Worm (Caenorhabditis elegans) whole organism, mixed stage, embryonic: ENCODE measurements around the gene C44B11.1.

Source experiments
- M03D4.4 ChIP-seq: sonication (generic microtip); optimal IDR thresholded peaks from 2 replicates; lab custom pipeline; 2017; ENCODE audit warnings: mild to moderate bottlenecking, missing genetic modification characterization, missing compliant biosample characterization
- bed-3 ChIP-seq: fragments of 200-800 bp; sonication (Bioruptor generic); optimal IDR thresholded peaks from 3 replicates; lab custom pipeline; 2018; ENCODE audit warnings: mild to moderate bottlenecking, missing genetic modification characterization, moderate library complexity, missing compliant biosample characterization
- blmp-1 ChIP-seq: fragments of 150-350 bp; optimal IDR thresholded peaks from 2 replicates; lab custom pipeline; 2014; ENCODE audit warnings: missing biosample characterization, missing genetic modification characterization
- ceh-39 ChIP-seq: fragments of 150-350 bp; optimal IDR thresholded peaks from 2 replicates; lab custom pipeline; 2014; ENCODE audit warnings: missing biosample characterization, missing genetic modification characterization
- ceh-43 ChIP-seq: fragments of 200-800 bp; sonication (Bioruptor generic); optimal IDR thresholded peaks from 2 replicates; lab custom pipeline; 2018; ENCODE audit warnings: mild to moderate bottlenecking, missing genetic modification characterization, moderate library complexity, missing compliant biosample characterization
- ceh-83 ChIP-seq: fragments of 200-800 bp; sonication (Bioruptor generic); optimal IDR thresholded peaks from 2 replicates; lab custom pipeline; 2018; ENCODE audit warnings: mild to moderate bottlenecking, missing genetic modification characterization, missing compliant biosample characterization
- ces-1 ChIP-seq: fragments of 150-350 bp; optimal IDR thresholded peaks from 2 replicates; lab custom pipeline; 2014; ENCODE audit warnings: missing biosample characterization, missing genetic modification reagents, missing genetic modification characterization
- cnd-1 ChIP-seq: fragments of 200-800 bp; sonication (Bioruptor generic); optimal IDR thresholded peaks from 2 replicates; lab custom pipeline; 2018; ENCODE audit warnings: mild to moderate bottlenecking, missing genetic modification characterization, missing compliant biosample characterization
- drap-1 ChIP-seq: fragments of 200-800 bp; sonication (Bioruptor generic); optimal IDR thresholded peaks from 3 replicates; lab custom pipeline; 2018; ENCODE audit warnings: mild to moderate bottlenecking, missing genetic modification characterization, missing compliant biosample characterization
- elt-1 ChIP-seq: sonication (generic microtip); optimal IDR thresholded peaks from 2 replicates; lab custom pipeline; 2017; ENCODE audit warnings: missing genetic modification characterization, mild to moderate bottlenecking, missing compliant biosample characterization, antibody characterized with exemption, moderate library complexity, borderline replicate concordance; ENCODE audit not compliant: insufficient read depth
- flh-1 ChIP-seq: fragments of 200-800 bp; sonication (Bioruptor generic); optimal IDR thresholded peaks from 2 replicates; lab custom pipeline; 2018; ENCODE audit warnings: mild to moderate bottlenecking, missing genetic modification characterization, moderate library complexity, missing compliant biosample characterization
- ham-2 ChIP-seq: fragments of 200-800 bp; sonication (Bioruptor generic); optimal IDR thresholded peaks from 2 replicates; lab custom pipeline; 2018; ENCODE audit warnings: mild to moderate bottlenecking, missing genetic modification characterization, missing compliant biosample characterization
- hlh-1 ChIP-seq: fragments of 150-350 bp; optimal IDR thresholded peaks from 2 replicates; lab custom pipeline; 2014; ENCODE audit warnings: missing biosample characterization, missing genetic modification reagents, missing genetic modification characterization
- lin-13 ChIP-seq: fragments of 150-350 bp; optimal IDR thresholded peaks from 2 replicates; lab custom pipeline; 2014; ENCODE audit warnings: missing biosample characterization, missing genetic modification characterization
- lin-32 ChIP-seq: fragments of 200-800 bp; sonication (Bioruptor generic); optimal IDR thresholded peaks from 2 replicates; lab custom pipeline; 2018; ENCODE audit warnings: mild to moderate bottlenecking, missing genetic modification characterization, missing compliant biosample characterization
- lsy-2 ChIP-seq: fragments of 150-350 bp; optimal IDR thresholded peaks from 2 replicates; lab custom pipeline; 2014; ENCODE audit warnings: missing biosample characterization, missing genetic modification characterization
- mab-5 ChIP-seq: fragments of 150-350 bp; optimal IDR thresholded peaks from 2 replicates; lab custom pipeline; 2014; ENCODE audit warnings: missing biosample characterization, missing genetic modification characterization
- mep-1 ChIP-seq: fragments of 150-350 bp; optimal IDR thresholded peaks from 2 replicates; lab custom pipeline; 2017; ENCODE audit warnings: missing biosample characterization, missing genetic modification reagents, missing genetic modification characterization, inconsistent platforms
- mls-2 ChIP-seq: sonication (generic microtip); optimal IDR thresholded peaks from 2 replicates; lab custom pipeline; 2016; ENCODE audit warnings: mild to moderate bottlenecking, missing genetic modification characterization, moderate library complexity, missing compliant biosample characterization
- nhr-12 ChIP-seq: fragments of 150-350 bp; optimal IDR thresholded peaks from 2 replicates; lab custom pipeline; 2014; ENCODE audit warnings: missing biosample characterization, missing genetic modification characterization
- nhr-2 ChIP-seq: fragments of 150-350 bp; optimal IDR thresholded peaks from 2 replicates; lab custom pipeline; 2014; ENCODE audit warnings: missing biosample characterization, missing genetic modification characterization
- nhr-237 ChIP-seq: fragments of 150-350 bp; optimal IDR thresholded peaks from 2 replicates; lab custom pipeline; 2014; ENCODE audit warnings: missing biosample characterization, missing genetic modification characterization
- nhr-28 ChIP-seq: fragments of 150-350 bp; optimal IDR thresholded peaks from 2 replicates; lab custom pipeline; 2014; ENCODE audit warnings: missing biosample characterization, missing genetic modification characterization
- nhr-76 ChIP-seq: sonication (generic microtip); optimal IDR thresholded peaks from 2 replicates; lab custom pipeline; 2017; ENCODE audit warnings: missing biosample characterization, missing genetic modification characterization
- pha-4 ChIP-seq: fragments of 150-350 bp; optimal IDR thresholded peaks from 2 replicates; lab custom pipeline; 2018; ENCODE audit warnings: missing biosample characterization, missing genetic modification reagents, missing genetic modification characterization
- snpc-4 ChIP-seq: fragments of 150-350 bp; optimal IDR thresholded peaks from 2 replicates; lab custom pipeline; 2014; ENCODE audit warnings: missing biosample characterization, missing genetic modification characterization
- sptf-1 ChIP-seq: sonication (generic microtip); optimal IDR thresholded peaks from 2 replicates; lab custom pipeline; 2017; ENCODE audit warnings: mild to moderate bottlenecking, missing genetic modification characterization, moderate library complexity, missing compliant biosample characterization
- tbx-8 ChIP-seq: fragments of 200-800 bp; sonication (Bioruptor generic); optimal IDR thresholded peaks from 2 replicates; lab custom pipeline; 2018; ENCODE audit warnings: mild to moderate bottlenecking, missing genetic modification characterization, moderate library complexity, missing compliant biosample characterization
- unc-120 ChIP-seq: sonication (generic microtip); optimal IDR thresholded peaks from 2 replicates; lab custom pipeline; 2017; ENCODE audit warnings: missing genetic modification characterization, missing compliant biosample characterization; ENCODE audit not compliant: poor library complexity, severe bottlenecking
- unc-39 ChIP-seq: fragments of 150-350 bp; optimal IDR thresholded peaks from 2 replicates; lab custom pipeline; 2014; ENCODE audit warnings: missing biosample characterization, missing genetic modification characterization
- unc-62 ChIP-seq: fragments of 150-350 bp; optimal IDR thresholded peaks from 2 replicates; lab custom pipeline; 2014; ENCODE audit warnings: missing biosample characterization, missing genetic modification reagents, missing genetic modification characterization
- zip-8 ChIP-seq: fragments of 150-350 bp; optimal IDR thresholded peaks from 2 replicates; lab custom pipeline; 2014; ENCODE audit warnings: missing biosample characterization, missing genetic modification characterization

Gene C44B11.1

ce11 chrIII:3161600-3161999 is 6.5 kb downstream of the C44B11.1 start:
- TF ChIP-seq lin-13 (no peak), M03D4.4 (tag; lab: Kevin White, UChicago) (no peak), unc-62 (GFP tag; lab: Kevin White, UChicago) (no peak), flh-1 (no peak), cnd-1 (tag; lab: Kevin White, UChicago) (no peak), nhr-2 (tag; lab: Kevin White, UChicago) (no peak), mep-1 (no peak), zip-8 (tag; lab: Kevin White, UChicago) (no peak), blmp-1 (tag; lab: Kevin White, UChicago) (no peak), ceh-83 (no peak), nhr-237 (tag; lab: Kevin White, UChicago) (no peak), drap-1 (no peak), nhr-76 (tag; lab: Kevin White, UChicago) (no peak), ham-2 (GFP tag; lab: Kevin White, UChicago) (no peak), bed-3 (GFP tag; lab: Kevin White, UChicago) (no peak), sptf-1 (tag; lab: Kevin White, UChicago) (no peak), unc-120 (tag; lab: Kevin White, UChicago) (no peak)
- TF ChIP-seq, all 35 proteins: peak for 0

ce11 chrIII:3163448-3163847 is 8.4 kb downstream of the C44B11.1 start:
- TF ChIP-seq M03D4.4 (tag; lab: Kevin White, UChicago) (no peak), snpc-4 (tag; lab: Kevin White, UChicago) (no peak), nhr-28 (tag; lab: Kevin White, UChicago) (no peak), mab-5 (no peak), lsy-2 (tag; lab: Kevin White, UChicago) (no peak), nhr-237 (tag; lab: Kevin White, UChicago) (no peak), cnd-1 (tag; lab: Kevin White, UChicago) (no peak), lin-13 (no peak), nhr-2 (tag; lab: Kevin White, UChicago) (no peak), unc-39 (tag; lab: Kevin White, UChicago) (no peak), elt-1 (tag; lab: Kevin White, UChicago) (no peak), ceh-39 (tag; lab: Kevin White, UChicago) (no peak)
- TF ChIP-seq, all 35 proteins: peak for 0

ce11 chrIII:3165309-3165708 is 10.2 kb downstream of the C44B11.1 start, which contains the start of gene R148.5:
Gene R148.5 (plus strand): TSS chrIII:3165639.
- peak; percentile 89 for TF ChIP-seq elt-1 (tag; lab: Kevin White, UChicago)
- peak; percentile 12 for TF ChIP-seq unc-62 (GFP tag; lab: Kevin White, UChicago)
- TF ChIP-seq ceh-43 (GFP tag; lab: Kevin White, UChicago), result no peak
- TF ChIP-seq, all 35 proteins: peak for 2

- TF ChIP-seq tbx-8 (no peak), lin-32 (GFP tag; lab: Kevin White, UChicago) (no peak), ham-2 (GFP tag; lab: Kevin White, UChicago) (no peak), ceh-43 (GFP tag; lab: Kevin White, UChicago) (no peak), zip-8 (tag; lab: Kevin White, UChicago) (no peak), lsy-2 (tag; lab: Kevin White, UChicago) (no peak), mab-5 (no peak), sptf-1 (tag; lab: Kevin White, UChicago) (no peak), nhr-12 (no peak), pha-4 (no peak), unc-120 (tag; lab: Kevin White, UChicago) (no peak), ceh-39 (tag; lab: Kevin White, UChicago) (no peak)
Observed at ce11 chrIII:3169279-3169678, 14.2 kb downstream of the C44B11.1 start.

ce11 chrIII:3170538-3170937 is 15.5 kb downstream of the C44B11.1 start:
- no peak for TF ChIP-seq nhr-76 (tag; lab: Kevin White, UChicago)

ce11 chrIII:3171382-3171781 is 16.3 kb downstream of the C44B11.1 start, which contains the start of gene R148.4:
Gene R148.4 (plus strand): TSS chrIII:3171592.
- no peak for TF ChIP-seq M03D4.4 (tag; lab: Kevin White, UChicago)
- TF ChIP-seq lsy-2 (tag; lab: Kevin White, UChicago), result no peak
- no peak for TF ChIP-seq nhr-237 (tag; lab: Kevin White, UChicago)
- no peak for TF ChIP-seq ceh-43 (GFP tag; lab: Kevin White, UChicago)
- TF ChIP-seq hlh-1, result no peak
- no peak for TF ChIP-seq mep-1
- TF ChIP-seq snpc-4 (tag; lab: Kevin White, UChicago), result no peak
- no peak for TF ChIP-seq nhr-76 (tag; lab: Kevin White, UChicago)
- TF ChIP-seq unc-39 (tag; lab: Kevin White, UChicago), result no peak
- TF ChIP-seq lin-13, result no peak
- no peak for TF ChIP-seq mls-2 (tag; lab: Kevin White, UChicago)
- TF ChIP-seq nhr-28 (tag; lab: Kevin White, UChicago), result no peak
- TF ChIP-seq ces-1 (GFP tag; lab: Kevin White, UChicago), result no peak
- no peak for TF ChIP-seq elt-1 (tag; lab: Kevin White, UChicago)
- no peak for TF ChIP-seq mab-5
- TF ChIP-seq blmp-1 (tag; lab: Kevin White, UChicago), result no peak
- TF ChIP-seq zip-8 (tag; lab: Kevin White, UChicago), result no peak
